Fruit fly (Drosophila melanogaster) whole organism, adult: Measurements from ENCODE around the gene Osi14.

Experiments used
- CG11617 ChIP-seq: fragments of 200-800 bp; sonication (Bioruptor generic); optimal IDR thresholded peaks from 2 replicates; lab custom pipeline; 2017; ENCODE audit warnings: mild to moderate bottlenecking, missing biosample characterization, missing genetic modification reagents, missing genetic modification characterization
- CG12768 ChIP-seq: fragments of 200-800 bp; sonication (Bioruptor generic); optimal IDR thresholded peaks from 2 replicates; lab custom pipeline; 2017; ENCODE audit warnings: missing biosample characterization, missing genetic modification characterization, mild to moderate bottlenecking, moderate library complexity, missing genetic modification reagents
- CG7101 ChIP-seq: fragments of 200-800 bp; sonication (Bioruptor generic); optimal IDR thresholded peaks from 2 replicates; lab custom pipeline; 2018; ENCODE audit warnings: missing biosample characterization, mild to moderate bottlenecking, missing genetic modification characterization, moderate library complexity
- Clk ChIP-seq: fragments of 200-800 bp; sonication (Bioruptor generic); optimal IDR thresholded peaks from 2 replicates; lab custom pipeline; 2017; ENCODE audit warnings: missing biosample characterization, missing genetic modification characterization
- Crg-1 ChIP-seq: fragments of 200-800 bp; sonication (Bioruptor generic); optimal IDR thresholded peaks from 2 replicates; lab custom pipeline; 2016; ENCODE audit warnings: missing biosample characterization, missing genetic modification characterization
- Mnt ChIP-seq: fragments of 200-800 bp; sonication (Bioruptor generic); optimal IDR thresholded peaks from 2 replicates; lab custom pipeline; 2016; ENCODE audit warnings: missing biosample characterization, mild to moderate bottlenecking, missing genetic modification characterization
- cnc ChIP-seq, 2 experiments: fragments of >200 bp; optimal IDR thresholded peaks; 2 replicates each; lab custom pipeline; 2017
- kay ChIP-seq: fragments of 200-800 bp; sonication (Bioruptor generic); peaks from one replicate; lab custom pipeline; 2016; ENCODE audit warnings: missing biosample characterization, missing genetic modification characterization, borderline replicate concordance
- ovo ChIP-seq: fragments of 200-800 bp; sonication (Bioruptor generic); optimal IDR thresholded peaks from 2 replicates; lab custom pipeline; 2016; ENCODE audit warnings: missing biosample characterization, missing genetic modification characterization
- tj ChIP-seq: fragments of 200-800 bp; sonication (Bioruptor generic); optimal IDR thresholded peaks from 3 replicates; lab custom pipeline; 2017; ENCODE audit warnings: missing biosample characterization, mild to moderate bottlenecking, missing genetic modification characterization, moderate library complexity
- toe ChIP-seq: fragments of 200-800 bp; sonication (Bioruptor generic); optimal IDR thresholded peaks from 2 replicates; lab custom pipeline; 2016; ENCODE audit warnings: missing biosample characterization, missing genetic modification characterization

dm6 chr3R:6269986-6270385 lies 28.9 kb upstream of the Osi14 start:
- TF ChIP-seq CG7101 (no peak), cnc (optimal IDR thresholded peaks at IDR 0.05; lab: Kevin White, UChicago) (no peak), Crg-1 (GFP tag; lab: Kevin White, UChicago) (no peak), ovo (GFP tag; lab: Kevin White, UChicago) (no peak), Mnt (GFP tag; lab: Kevin White, UChicago) (no peak), CG11617 (GFP tag; lab: Kevin White, UChicago) (no peak), tj (GFP tag; lab: Kevin White, UChicago) (no peak), toe (GFP tag; lab: Kevin White, UChicago) (no peak), Clk (no peak), CG12768 (GFP tag; lab: Kevin White, UChicago) (no peak), kay (GFP tag; lab: Kevin White, UChicago) (no peak)
